Worm (Caenorhabditis elegans) whole organism, dauer: Measurements from ENCODE around the gene sri-37.
"Not testable (repeated sequence)": the region's sequence is repeated elsewhere in the genome, so short reads cannot be mapped to it uniquely, and the experiment has no call there.

Source experiments
- unc-62 ChIP-seq: sonication (generic microtip); optimal IDR thresholded peaks from 2 replicates; lab custom pipeline; 2017; ENCODE audit warnings: missing biosample characterization, missing genetic modification reagents, missing genetic modification characterization

The sri-37 gene

DNA sequence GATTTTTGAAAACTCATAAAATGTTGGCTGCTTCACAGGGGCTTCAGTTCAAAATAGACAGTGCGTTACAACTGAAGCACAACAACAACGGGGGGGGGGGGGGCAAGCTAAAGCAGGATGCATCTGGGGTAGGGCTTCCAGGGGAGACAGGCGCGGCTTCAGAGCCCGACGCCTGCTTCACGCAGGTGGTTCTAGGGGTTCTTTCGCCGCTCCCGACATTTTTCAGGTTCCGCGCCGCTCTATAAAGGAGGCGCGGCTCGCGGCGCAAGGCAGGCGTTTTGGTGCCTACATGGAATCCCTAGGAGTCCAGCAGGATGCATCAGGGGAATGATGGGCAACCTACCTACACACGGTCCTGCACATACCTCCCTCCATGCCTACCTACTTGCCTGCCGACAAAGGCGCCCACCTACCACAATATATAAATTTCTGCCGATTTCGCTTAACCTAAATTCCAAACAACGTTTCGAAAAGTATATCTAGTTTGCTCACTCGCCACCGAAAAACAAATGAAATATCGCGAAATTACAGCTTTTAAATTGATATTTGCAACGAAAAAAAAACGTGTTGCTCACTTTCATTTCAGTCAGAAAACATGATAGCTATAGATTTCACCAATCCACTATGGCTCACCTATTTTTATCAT is 2.1 kb upstream of the sri-37 start, which contains the start of gene sri-71:
sri-71 (plus strand) TSS at position 596 of the 646 bp plus-strand sequence.
- no peak for TF ChIP-seq unc-62 (GFP tag; lab: Kevin White, UChicago)

DNA sequence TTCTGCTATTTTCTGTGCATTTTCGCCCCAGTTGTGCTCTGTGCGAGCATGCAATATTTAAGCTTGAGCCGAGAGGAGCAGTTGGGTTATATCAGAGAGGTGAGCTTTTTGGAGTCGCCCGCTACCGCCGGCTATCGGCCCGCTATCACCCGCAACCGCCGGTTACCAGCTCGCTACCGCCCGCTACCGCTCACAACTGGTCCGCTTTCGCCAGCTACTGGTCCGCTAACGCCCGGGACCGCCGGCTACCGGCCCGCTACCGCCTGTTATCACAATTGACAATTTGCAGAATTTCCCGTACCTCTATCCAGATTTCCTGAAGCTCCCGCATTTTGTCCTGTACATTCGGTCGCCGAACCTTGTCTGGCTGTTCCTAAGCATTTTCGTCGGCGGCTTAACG is 969 bp upstream of the sri-37 start:
- TF ChIP-seq unc-62 (GFP tag; lab: Kevin White, UChicago) = no peak

DNA sequence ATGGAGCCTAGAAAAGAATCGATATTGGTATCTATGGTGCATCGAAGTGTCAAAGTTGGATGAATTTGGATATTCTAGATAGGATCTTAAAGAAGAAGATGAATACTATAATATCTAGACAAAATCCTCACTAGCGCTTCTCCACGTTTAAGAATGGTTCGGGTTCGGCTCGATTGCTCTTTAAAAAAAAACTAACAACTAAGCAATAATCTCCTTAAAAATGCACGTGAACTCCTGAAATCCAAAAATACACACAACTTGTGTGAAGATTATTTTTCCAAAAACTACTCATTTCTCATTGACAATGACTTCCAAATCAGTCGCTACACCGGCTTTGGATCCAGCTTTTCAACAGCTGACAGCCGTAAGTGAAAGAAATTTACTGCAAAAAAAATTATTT is 1.8 kb downstream of the sri-37 start, which contains the start of gene D2062.1:
D2062.1 (plus strand) TSS at position 301 of the 400 bp plus-strand sequence.
- no peak for TF ChIP-seq unc-62 (GFP tag; lab: Kevin White, UChicago)

DNA sequence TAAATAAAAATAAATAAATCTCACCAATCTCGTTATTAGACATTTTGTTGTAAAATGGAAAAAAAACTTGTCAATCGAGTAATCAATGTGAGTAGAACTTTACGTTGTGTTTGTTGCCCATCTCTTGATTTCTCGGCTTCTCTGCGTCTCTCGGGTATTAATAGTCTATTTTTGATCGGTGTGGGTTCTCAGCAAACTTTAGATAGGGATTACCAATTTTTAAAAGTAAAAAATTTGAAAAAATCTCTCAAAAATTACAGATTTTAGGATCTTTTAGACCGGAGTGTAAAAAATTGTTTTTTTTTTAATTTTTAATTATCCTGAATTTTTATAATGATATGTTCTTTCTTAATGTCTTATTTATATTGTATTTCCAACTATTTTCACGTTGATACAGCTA is 8.0 kb downstream of the sri-37 start, which contains the start of gene F22E5.21:
F22E5.21 (minus strand) TSS at position 101 of the 400 bp plus-strand sequence.
- no peak for TF ChIP-seq unc-62 (GFP tag; lab: Kevin White, UChicago)

DNA sequence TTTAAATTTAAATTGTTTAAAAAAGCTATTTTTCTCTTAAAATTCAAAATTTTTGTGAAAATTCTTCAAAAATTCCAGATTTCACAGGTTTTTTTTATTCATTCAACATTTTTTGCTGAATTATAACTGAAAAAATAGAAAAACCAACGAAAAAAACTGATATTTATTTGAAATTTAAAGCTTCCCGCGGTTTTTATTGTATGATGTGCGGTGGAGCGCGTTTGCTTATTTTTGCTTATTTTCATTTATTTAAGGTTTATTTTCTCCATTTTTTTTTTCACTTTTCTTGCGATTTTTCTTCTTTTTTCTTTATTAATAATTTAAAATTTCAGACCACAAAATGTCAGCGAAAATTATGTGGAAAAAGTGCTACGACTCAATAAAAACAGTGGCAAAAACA is 8.7 kb downstream of the sri-37 start, which contains the start of gene F22E5.9:
F22E5.9 (plus strand) TSS at position 327 of the 400 bp plus-strand sequence.
- no peak for TF ChIP-seq unc-62 (GFP tag; lab: Kevin White, UChicago)

DNA sequence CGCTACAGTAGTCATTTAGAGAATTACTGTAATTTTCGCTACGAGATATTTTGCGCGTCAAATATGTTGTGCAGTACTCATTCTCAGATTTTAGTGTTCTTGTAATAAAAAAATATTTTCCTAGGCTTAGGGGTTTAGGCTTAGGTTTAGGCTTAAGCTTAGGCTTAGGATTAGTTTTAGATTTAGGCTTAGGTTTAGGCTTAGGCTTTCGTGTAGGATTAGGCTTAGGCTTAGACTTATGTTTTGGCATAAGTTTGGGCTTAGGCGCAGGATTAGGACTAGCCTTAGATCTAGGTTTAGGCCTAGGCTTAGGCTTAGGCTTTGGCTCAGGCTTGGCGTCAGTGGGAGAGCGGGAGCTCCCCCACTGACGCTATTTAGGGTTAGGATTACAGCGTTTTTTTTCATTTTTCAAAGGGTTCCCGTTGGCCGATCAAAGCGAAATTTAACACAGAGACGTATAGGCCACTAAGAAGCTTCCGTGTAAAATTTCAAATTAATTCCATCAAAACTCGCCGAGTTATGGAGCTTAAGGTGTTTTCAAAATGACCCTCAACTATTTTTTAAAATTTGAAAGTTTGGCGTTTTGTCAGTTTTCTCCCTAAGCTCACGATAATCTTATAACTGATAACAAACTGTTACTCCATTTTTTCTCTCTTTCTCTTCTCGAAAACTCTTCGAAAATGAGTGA is 10.2 kb downstream of the sri-37 start, which contains the start of gene F22E5.8:
F22E5.8 (plus strand) TSS at position 638 of the 688 bp plus-strand sequence.
- not testable (repeated sequence) for TF ChIP-seq unc-62 (GFP tag; lab: Kevin White, UChicago)

DNA sequence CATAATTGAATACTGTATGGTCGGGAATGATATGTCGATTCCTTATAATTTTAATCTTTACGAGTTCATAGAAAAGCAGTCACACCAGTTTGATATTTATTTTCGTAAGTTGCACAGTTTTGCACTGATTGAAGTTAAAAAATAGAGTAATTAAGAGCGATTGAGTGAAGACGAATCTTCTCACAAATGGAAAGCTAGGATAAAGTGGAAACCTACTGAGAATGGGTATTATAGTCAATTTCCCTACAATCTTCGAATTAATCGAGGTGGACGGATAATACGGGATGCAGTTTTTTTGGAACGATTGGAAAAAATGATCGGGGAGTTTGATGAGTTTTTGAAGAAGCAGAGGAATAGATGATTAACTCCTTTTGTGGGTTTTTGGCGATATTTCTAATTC is 11.6 kb downstream of the sri-37 start, which contains the start of gene F22E5.23:
F22E5.23 (plus strand) TSS at position 301 of the 400 bp plus-strand sequence.
- TF ChIP-seq unc-62 (GFP tag; lab: Kevin White, UChicago) = no peak

DNA sequence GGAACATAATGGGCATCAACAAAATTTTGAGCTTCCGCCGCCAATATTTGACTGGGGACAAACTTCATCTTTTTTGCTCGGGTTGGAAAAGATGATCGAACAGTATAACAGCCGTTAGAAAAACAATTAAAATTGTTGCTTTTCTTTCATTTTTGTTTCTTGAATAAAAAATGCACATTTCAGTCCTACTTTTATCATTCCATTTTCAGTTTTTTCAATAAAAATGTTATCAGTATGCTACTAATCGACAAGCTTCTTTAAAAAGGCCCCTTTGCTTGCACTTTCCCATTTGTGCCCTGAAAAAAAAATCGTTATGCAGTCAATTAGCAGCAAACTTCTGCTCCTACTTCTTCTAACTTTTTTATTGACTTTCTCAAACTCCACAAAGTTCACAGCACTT is 12.4 kb downstream of the sri-37 start, which contains the start of gene F22E5.7:
F22E5.7 (plus strand) TSS at position 301 of the 400 bp plus-strand sequence.
- TF ChIP-seq unc-62 (GFP tag; lab: Kevin White, UChicago) = no peak

DNA sequence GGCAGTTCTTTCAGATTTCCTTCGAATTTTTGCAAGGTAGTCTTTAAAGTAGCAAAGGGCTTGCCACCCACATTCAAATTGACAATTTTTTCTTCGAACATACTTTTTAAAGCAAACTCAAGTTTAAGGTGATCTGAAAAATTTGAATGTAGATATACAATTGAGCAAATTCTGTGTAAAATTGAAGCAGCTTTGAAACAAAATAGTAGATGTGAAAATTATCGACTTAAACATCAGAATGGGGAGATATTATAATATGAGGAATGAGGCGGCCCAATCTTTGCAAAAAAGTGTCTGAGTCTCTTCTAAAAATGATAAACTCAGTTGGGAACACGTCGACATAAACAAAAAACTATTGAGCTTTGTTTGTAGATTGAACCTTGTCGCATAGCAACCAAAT is 15.1 kb downstream of the sri-37 start, which contains the start of gene F22E5.11:
F22E5.11 (minus strand) TSS at position 101 of the 400 bp plus-strand sequence.
- no peak for TF ChIP-seq unc-62 (GFP tag; lab: Kevin White, UChicago)

DNA sequence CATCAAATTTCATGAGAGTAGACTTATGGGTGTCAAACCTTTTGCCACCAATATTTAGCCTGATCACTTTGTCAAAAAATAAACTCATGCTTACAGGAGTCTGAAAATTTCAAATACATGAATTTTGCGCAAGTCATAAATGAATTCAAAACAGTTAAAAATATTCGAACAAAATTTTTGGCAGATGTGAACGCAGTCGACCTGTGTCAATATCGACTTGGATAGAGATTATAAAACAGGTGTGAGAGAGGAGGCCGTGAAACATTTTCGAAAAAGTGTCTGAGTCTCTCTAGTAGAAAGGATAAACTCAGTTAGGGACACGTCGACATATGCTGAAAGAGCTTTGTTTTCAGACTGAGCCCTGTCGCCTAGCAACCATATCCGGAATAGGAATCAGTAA is 17.4 kb downstream of the sri-37 start, which contains the start of gene F22E5.12:
F22E5.12 (minus strand) TSS at position 101 of the 400 bp plus-strand sequence.
- TF ChIP-seq unc-62 (GFP tag; lab: Kevin White, UChicago) = not testable (repeated sequence)

DNA sequence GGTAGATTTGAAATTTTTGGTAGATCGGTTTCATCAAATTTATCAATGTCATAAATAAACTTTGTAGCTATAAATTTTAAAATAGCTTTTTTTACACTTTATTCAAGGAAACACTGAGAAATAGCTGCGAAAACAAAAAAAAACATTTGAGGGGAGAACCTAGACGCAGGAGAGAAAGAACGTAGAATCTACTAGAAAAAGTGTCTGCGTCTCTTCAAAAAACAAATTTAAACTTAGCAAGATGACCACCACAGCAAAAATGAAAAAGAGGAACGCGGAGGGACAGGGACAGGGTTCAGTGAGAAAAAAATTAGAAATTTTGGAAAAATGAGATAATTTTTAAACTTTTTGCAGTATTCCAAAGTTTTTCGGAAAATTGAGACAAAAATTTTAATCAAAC is 19.6 kb downstream of the sri-37 start:
- no peak for TF ChIP-seq unc-62 (GFP tag; lab: Kevin White, UChicago)

DNA sequence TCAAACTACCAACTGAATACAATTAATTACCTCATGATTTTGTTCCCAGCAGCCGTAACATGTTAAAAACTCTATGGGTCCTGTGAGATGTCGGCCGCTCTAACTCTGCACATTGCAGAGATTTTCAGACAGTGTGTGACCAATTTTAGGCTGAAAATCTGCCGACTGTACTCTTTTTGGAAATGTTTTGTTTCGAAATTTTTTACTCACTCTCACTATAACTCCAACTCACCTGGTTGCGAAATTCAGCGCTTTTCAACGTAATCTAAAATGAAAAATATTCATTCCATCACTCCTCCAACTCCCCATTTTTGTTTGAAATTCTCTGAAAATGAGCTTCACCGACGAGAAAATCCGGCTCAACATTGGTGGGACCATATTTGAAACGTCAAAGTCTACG is 20.2 kb downstream of the sri-37 start, which contains the start of the genes F22E5.13 and F22E5.6:
F22E5.13 (minus strand) TSS at position 101 of the 400 bp plus-strand sequence.
F22E5.6 (plus strand) TSS at position 297 of the 400 bp plus-strand sequence.
- no peak for TF ChIP-seq unc-62 (GFP tag; lab: Kevin White, UChicago)

DNA sequence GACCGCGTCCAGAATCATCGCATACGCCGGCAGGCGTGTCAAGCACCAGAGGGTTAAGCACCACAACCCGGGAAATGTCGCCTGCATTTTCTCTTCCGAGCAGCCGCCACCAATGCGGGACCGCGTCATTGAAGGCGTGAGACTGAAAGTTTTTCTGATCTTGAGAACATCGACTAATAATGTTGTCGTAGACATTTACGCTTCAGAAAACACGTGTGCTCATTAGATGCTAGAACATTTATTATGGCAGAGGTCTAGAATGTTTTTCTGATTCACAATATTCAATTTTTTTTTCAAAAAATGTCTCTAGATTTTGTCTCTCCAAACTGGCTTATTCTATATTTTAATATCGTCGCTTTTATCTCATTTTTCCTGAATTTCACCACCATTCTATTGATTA is 27.2 kb downstream of the sri-37 start, which contains the start of gene sri-47:
sri-47 (plus strand) TSS at position 301 of the 400 bp plus-strand sequence.
- no peak for TF ChIP-seq unc-62 (GFP tag; lab: Kevin White, UChicago)

DNA sequence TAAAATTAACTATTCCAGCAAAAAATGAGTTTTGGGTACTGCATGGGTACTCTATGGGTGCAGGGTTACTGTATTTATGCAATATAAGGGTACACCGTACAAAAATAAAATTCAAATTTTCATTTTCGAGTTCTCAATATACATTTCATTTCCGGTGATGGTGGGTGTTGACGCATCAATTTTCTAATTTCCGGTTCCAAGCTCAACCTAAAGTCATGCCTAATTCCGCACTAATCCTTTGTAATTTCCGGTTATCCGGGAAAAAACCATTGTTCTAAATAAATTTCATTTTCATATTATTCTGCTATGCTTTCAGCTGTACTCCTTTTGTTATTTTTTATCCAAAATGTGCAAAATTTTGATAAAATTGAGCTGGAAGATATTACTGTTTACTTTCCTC is 30.0 kb downstream of the sri-37 start, which contains the start of gene gcy-21:
gcy-21 (plus strand) TSS at position 301 of the 400 bp plus-strand sequence.
- TF ChIP-seq unc-62 (GFP tag; lab: Kevin White, UChicago) = no peak

DNA sequence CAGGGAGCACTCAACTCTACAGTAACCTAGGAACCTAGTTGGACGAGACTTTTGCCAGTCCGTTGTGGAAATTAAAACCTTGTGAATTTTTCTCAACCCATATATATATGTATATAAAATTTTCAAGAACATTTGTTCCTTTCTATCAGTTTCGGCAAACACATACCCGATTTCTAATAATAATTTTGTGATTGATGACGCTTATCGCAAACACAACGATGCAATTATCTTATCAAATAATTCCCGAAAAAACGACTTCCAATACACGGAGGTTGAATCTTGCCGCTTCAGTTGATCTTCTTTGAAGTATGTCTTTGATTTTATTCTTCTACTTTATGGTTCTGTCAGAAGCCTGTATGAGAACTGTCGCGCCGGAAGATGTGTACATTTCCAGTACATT is 35.7 kb downstream of the sri-37 start, which contains the start of gene F22E5.2:
F22E5.2 (plus strand) TSS at position 301 of the 400 bp plus-strand sequence.
- TF ChIP-seq unc-62 (GFP tag; lab: Kevin White, UChicago) = not testable (repeated sequence)
